Worm (Caenorhabditis elegans): Measurements from ENCODE around the gene sym-1.

The sym-1 gene

DNA sequence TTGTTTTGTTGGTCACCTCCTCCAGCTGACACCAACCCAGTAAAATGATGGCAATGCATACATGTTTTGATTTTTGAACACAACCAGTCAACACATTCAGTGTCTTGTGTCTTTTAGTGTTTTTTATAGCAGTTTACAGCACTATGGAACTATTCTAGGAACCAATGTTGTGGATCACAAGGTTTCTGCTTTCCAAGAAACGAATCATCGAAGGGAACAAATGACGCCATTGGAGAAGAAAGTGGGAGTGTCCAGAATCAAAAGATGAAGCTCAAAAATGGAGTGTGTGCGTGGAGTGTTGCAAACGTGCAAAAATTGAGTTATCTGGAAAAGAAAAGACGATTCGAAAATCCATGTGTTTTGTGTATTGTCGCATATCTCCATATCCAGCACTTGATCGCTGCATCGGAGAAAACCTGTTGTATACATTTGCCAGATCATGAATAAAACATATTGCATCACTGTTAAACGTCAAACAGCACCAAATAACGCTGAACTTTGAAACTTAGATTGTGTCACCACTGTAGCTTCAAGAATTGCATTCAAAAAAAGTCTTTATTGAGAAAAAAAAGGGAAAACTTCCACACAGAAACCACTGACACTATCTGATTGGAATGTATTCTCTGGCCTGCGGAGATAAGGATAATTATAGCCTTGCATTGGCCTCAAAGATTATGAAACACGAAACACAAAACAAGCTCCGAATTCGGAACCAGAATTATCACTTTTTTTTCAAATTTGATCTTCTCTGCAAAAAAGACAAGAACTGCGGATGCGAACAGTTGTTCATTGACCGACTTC lies 18.9 kb upstream of the sym-1 start (continued):
- TF ChIP-seq grh-1 (GFP tag; IDR thresholded peaks at IDR 0.05) (no peak), swsn-7 (tag; optimal IDR thresholded peaks at IDR 0.05) (peak; percentile 82)

DNA sequence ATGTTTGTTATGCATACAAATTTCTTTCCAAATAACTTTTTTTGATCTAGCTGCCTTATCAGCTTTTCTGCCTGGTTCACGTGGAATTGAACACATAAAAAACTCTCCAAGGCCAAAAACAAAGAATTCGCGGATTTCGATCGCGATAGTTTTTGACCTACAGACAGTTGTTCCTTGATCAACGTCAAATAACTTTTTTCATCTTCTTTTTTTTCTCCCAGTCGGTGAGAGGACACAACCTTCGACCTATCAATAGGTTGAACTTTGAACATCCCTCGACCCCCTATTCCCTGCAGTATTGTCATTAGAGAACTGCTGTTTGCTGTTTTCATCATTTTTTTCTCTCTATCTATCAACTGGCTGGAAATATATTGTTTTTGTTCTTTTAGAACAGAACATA lies 17.6 kb upstream of the sym-1 start:
- no peak for TF ChIP-seq pqm-1 (tag; optimal IDR thresholded peaks at IDR 0.05)
- TF ChIP-seq sup-37 (GFP tag; optimal IDR thresholded peaks at IDR 0.05), result no peak
- TF ChIP-seq swsn-7 (tag; optimal IDR thresholded peaks at IDR 0.05), result no peak
- TF ChIP-seq mef-2 (tag; optimal IDR thresholded peaks at IDR 0.05), result no peak
- TF ChIP-seq tbx-2 (tag; optimal IDR thresholded peaks at IDR 0.05), result no peak
- TF ChIP-seq pax-3 (tag; optimal IDR thresholded peaks at IDR 0.05), result no peak
- TF ChIP-seq vab-15 (tag; optimal IDR thresholded peaks at IDR 0.05), result no peak
- no peak for TF ChIP-seq mep-1 (tag; optimal IDR thresholded peaks at IDR 0.05)
- peak; percentile 68 for TF ChIP-seq nhr-85 (tag)
- no peak for TF ChIP-seq rnt-1 (tag; optimal IDR thresholded peaks at IDR 0.05)
- peak; percentile 67 for TF ChIP-seq blmp-1 (tag; optimal IDR thresholded peaks at IDR 0.05)
- no peak for TF ChIP-seq lin-39 (tag; optimal IDR thresholded peaks at IDR 0.05)
- no peak for TF ChIP-seq hpl-2 (GFP tag; optimal IDR thresholded peaks at IDR 0.05)
- TF ChIP-seq nhr-76 (tag; optimal IDR thresholded peaks at IDR 0.05), result no peak
- no peak for TF ChIP-seq nhr-11 (tag; optimal IDR thresholded peaks at IDR 0.05)
- TF ChIP-seq snu-23 (GFP tag; optimal IDR thresholded peaks at IDR 0.05), result no peak
- TF ChIP-seq nhr-90 (tag; optimal IDR thresholded peaks at IDR 0.05; ENCODE audit: poor library complexity), result no peak
- TF ChIP-seq ztf-4 (tag; optimal IDR thresholded peaks at IDR 0.05), result no peak
- peak; percentile 4 for TF ChIP-seq nhr-71 (tag; optimal IDR thresholded peaks at IDR 0.05)
- TF ChIP-seq zip-4 (GFP tag; optimal IDR thresholded peaks at IDR 0.05), result no peak
- no peak for TF ChIP-seq hlh-17 (GFP tag; optimal IDR thresholded peaks at IDR 0.05; ENCODE audit: borderline replicate concordance)
- TF ChIP-seq ceh-63 (GFP tag; optimal IDR thresholded peaks at IDR 0.05), result no peak

DNA sequence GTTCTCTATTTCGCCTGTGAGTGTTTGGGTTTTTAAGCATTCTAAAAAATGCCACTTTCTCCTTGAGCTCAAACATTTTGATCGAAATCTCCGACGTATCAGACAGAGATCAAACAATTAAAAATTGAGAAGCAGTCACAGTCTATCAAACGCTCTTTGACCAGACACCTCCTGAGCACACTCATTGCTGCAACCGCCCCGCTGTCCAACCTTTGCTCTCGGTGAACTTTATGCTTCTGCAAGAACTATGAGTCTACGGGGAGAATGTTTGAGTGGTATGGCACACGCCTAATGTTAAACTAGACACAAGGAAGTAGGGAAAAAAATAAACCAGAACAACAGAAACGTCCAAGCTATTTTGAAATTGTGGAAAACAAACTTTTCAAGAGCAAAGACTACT lies 16.2 kb upstream of the sym-1 start:
- TF ChIP-seq efl-1 (optimal IDR thresholded peaks at IDR 0.05) (no peak), efl-1 (GFP tag; optimal IDR thresholded peaks at IDR 0.05 in 1 of 2) (peak in 1 of 2 experiments; percentile 74), pag-3 (tag; optimal IDR thresholded peaks at IDR 0.05; ENCODE audit: borderline replicate concordance, insufficient read depth) (no peak), fkh-8 (tag; optimal IDR thresholded peaks at IDR 0.05) (peak; percentile 26), hlh-4 (tag; optimal IDR thresholded peaks at IDR 0.05) (no peak), ceh-88 (GFP tag; IDR thresholded peaks at IDR 0.05) (no peak), hpl-2 (GFP tag; optimal IDR thresholded peaks at IDR 0.05) (no peak), fos-1 (tag; optimal IDR thresholded peaks at IDR 0.05) (no peak), fkh-4 (tag; optimal IDR thresholded peaks at IDR 0.05; ENCODE audit: borderline replicate concordance) (no peak), nhr-71 (tag; optimal IDR thresholded peaks at IDR 0.05) (peak; percentile 38), nhr-19 (GFP tag; conservative IDR thresholded peaks at IDR 0.05) (0 out of 2 replicates have a peak, but pooled peaks have one; percentile 15)

DNA sequence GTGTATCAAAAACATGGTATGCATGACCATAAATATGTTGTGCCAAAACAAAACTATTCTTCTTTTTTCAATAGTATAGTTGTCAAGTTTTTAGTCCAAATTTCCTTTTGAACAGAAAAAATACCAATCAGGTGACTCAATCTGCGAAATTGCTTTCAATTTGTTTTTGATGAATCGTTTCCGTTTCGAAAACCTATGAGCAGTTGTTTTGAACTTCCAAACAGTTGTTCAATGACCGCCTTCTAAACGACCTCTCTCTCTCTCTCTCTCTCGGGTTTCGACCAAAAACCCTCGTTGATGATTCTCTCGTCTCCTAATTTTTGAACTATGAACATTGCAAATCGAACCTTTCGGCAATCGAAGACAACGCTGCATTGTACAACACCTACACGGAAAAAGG lies 15.4 kb upstream of the sym-1 start:
- no peak for TF ChIP-seq fkh-4 (tag; optimal IDR thresholded peaks at IDR 0.05; ENCODE audit: borderline replicate concordance)
- peak; percentile 41 for TF ChIP-seq snu-23 (GFP tag; optimal IDR thresholded peaks at IDR 0.05)
- TF ChIP-seq fkh-10 (GFP tag; optimal IDR thresholded peaks at IDR 0.05), result no peak
- TF ChIP-seq tbx-2 (tag; optimal IDR thresholded peaks at IDR 0.05), result no peak
- no peak for TF ChIP-seq mef-2 (tag; optimal IDR thresholded peaks at IDR 0.05)
- no peak for TF ChIP-seq hlh-17 (GFP tag; optimal IDR thresholded peaks at IDR 0.05; ENCODE audit: borderline replicate concordance)
- no peak for TF ChIP-seq mdl-1 (tag; optimal IDR thresholded peaks at IDR 0.05)
- TF ChIP-seq skn-1 (tag; optimal IDR thresholded peaks at IDR 0.05), result no peak
- TF ChIP-seq C04F5.9 (tag; optimal IDR thresholded peaks at IDR 0.05), result no peak
- TF ChIP-seq irx-1 (tag; optimal IDR thresholded peaks at IDR 0.05), result no peak
- no peak for TF ChIP-seq blmp-1 (tag; optimal IDR thresholded peaks at IDR 0.05)
- TF ChIP-seq lin-35 (GFP tag; optimal IDR thresholded peaks at IDR 0.05), result no peak
- no peak for TF ChIP-seq pqm-1 (tag; optimal IDR thresholded peaks at IDR 0.05)
- peak; percentile 77 for TF ChIP-seq nhr-71 (tag; optimal IDR thresholded peaks at IDR 0.05)
- no peak for TF ChIP-seq ceh-88 (GFP tag; IDR thresholded peaks at IDR 0.05)
- no peak for TF ChIP-seq sox-4 (tag; optimal IDR thresholded peaks at IDR 0.05)
- no peak for TF ChIP-seq C16A3.4 (tag; optimal IDR thresholded peaks at IDR 0.05)
- TF ChIP-seq unc-98 (GFP tag; IDR thresholded peaks at IDR 0.05), result no peak
- TF ChIP-seq nhr-20 (tag; optimal IDR thresholded peaks at IDR 0.05), result peak; percentile 38
- TF ChIP-seq ztf-11 (tag; optimal IDR thresholded peaks at IDR 0.05), result no peak
- TF ChIP-seq ceh-8 (GFP tag; optimal IDR thresholded peaks at IDR 0.05), result no peak
- TF ChIP-seq lin-39 (tag; optimal IDR thresholded peaks at IDR 0.05), result peak; percentile 66
- TF ChIP-seq zip-4 (GFP tag; optimal IDR thresholded peaks at IDR 0.05), result no peak
- no peak for TF ChIP-seq sup-37 (GFP tag; optimal IDR thresholded peaks at IDR 0.05)
- no peak for TF ChIP-seq nhr-12 (tag; optimal IDR thresholded peaks at IDR 0.05)
